Fruit fly (Drosophila melanogaster) whole organism, embryonic: ENCODE results near the gene CG42827.

Experiments
- CG12155 ChIP-seq: fragments of 200-800 bp; sonication (Bioruptor generic); optimal IDR thresholded peaks from 3 replicates; lab custom pipeline; 2016; ENCODE audit warnings: missing biosample characterization, missing genetic modification characterization
- CG12659 ChIP-seq: fragments of 200-800 bp; sonication (Bioruptor generic); optimal IDR thresholded peaks from 3 replicates; lab custom pipeline; 2017; ENCODE audit warnings: mild to moderate bottlenecking, missing biosample characterization, missing genetic modification reagents, missing genetic modification characterization
- CG13287 ChIP-seq: fragments of 200-800 bp; sonication (Bioruptor generic); IDR thresholded peaks from 2 replicates; pipeline ENCODE4 v1.3.6; 2022; ENCODE audit warnings: missing biosample characterization, missing genetic modification characterization; ENCODE audit not compliant: partially characterized antibody
- CG15073 ChIP-seq: fragments of 200-800 bp; sonication (Bioruptor generic); optimal IDR thresholded peaks from 2 replicates; lab custom pipeline; 2016; ENCODE audit warnings: missing biosample characterization, missing genetic modification characterization
- CG15479 ChIP-seq: fragments of 200-800 bp; sonication (Bioruptor generic); optimal IDR thresholded peaks from 3 replicates; lab custom pipeline; 2019; ENCODE audit warnings: missing biosample characterization, mild to moderate bottlenecking, missing genetic modification characterization, moderate library complexity
- CG16863 ChIP-seq: fragments of 200-800 bp; sonication (Bioruptor generic); optimal IDR thresholded peaks from 3 replicates; lab custom pipeline; 2016; ENCODE audit warnings: missing biosample characterization, missing genetic modification characterization
- CG18011 ChIP-seq: fragments of 200-800 bp; sonication (Bioruptor generic); optimal IDR thresholded peaks from 2 replicates; lab custom pipeline; 2017; ENCODE audit warnings: missing biosample characterization, missing genetic modification characterization, mild to moderate bottlenecking, moderate library complexity, missing genotype
- CG18476 ChIP-seq: fragments of 200-800 bp; sonication (Bioruptor generic); optimal IDR thresholded peaks from 2 replicates; lab custom pipeline; 2016; ENCODE audit warnings: missing biosample characterization, mild to moderate bottlenecking, missing genetic modification characterization
- CG2199 ChIP-seq: fragments of 200-800 bp; sonication (Bioruptor generic); IDR thresholded peaks from 3 replicates; pipeline ENCODE4 v1.3.6; 2022; ENCODE audit warnings: missing biosample characterization, missing genetic modification characterization
- CG2678 ChIP-seq: fragments of 200-800 bp; sonication (Bioruptor generic); optimal IDR thresholded peaks from 3 replicates; lab custom pipeline; 2019; ENCODE audit warnings: missing biosample characterization, mild to moderate bottlenecking, missing genetic modification characterization, moderate library complexity
- CG33557 ChIP-seq: fragments of 200-800 bp; sonication (Bioruptor generic); optimal IDR thresholded peaks from 2 replicates; lab custom pipeline; 2019; ENCODE audit warnings: missing biosample characterization, mild to moderate bottlenecking, missing genetic modification characterization, moderate library complexity
- CG3407 ChIP-seq: fragments of 200-800 bp; sonication (Bioruptor generic); optimal IDR thresholded peaks from 2 replicates; lab custom pipeline; 2018; ENCODE audit warnings: missing biosample characterization, mild to moderate bottlenecking, missing genetic modification characterization
- CG34376 ChIP-seq: fragments of 200-800 bp; sonication (Bioruptor generic); optimal IDR thresholded peaks from 2 replicates; lab custom pipeline; 2018; ENCODE audit warnings: missing biosample characterization, mild to moderate bottlenecking, missing genetic modification characterization
- CG3995 ChIP-seq: fragments of 200-800 bp; sonication (Bioruptor generic); optimal IDR thresholded peaks from 3 replicates; lab custom pipeline; 2016; ENCODE audit warnings: missing biosample characterization, missing genetic modification characterization
- CG6791 ChIP-seq: fragments of 200-800 bp; sonication (Bioruptor generic); IDR thresholded peaks from 3 replicates; pipeline ENCODE4 v1.3.6; 2022; ENCODE audit warnings: missing biosample characterization, missing genetic modification characterization; ENCODE audit not compliant: partially characterized antibody
- CG9797 ChIP-seq: fragments of 200-800 bp; sonication (Bioruptor generic); optimal IDR thresholded peaks from 3 replicates; lab custom pipeline; 2018; ENCODE audit warnings: missing biosample characterization, mild to moderate bottlenecking, missing genetic modification characterization
- CG9932 ChIP-seq: fragments of 200-800 bp; sonication (Bioruptor generic); IDR thresholded peaks from 2 replicates; pipeline ENCODE4 v1.3.6; 2022; ENCODE audit warnings: missing biosample characterization, missing genetic modification characterization
- Dip2 ChIP-seq: fragments of 200-800 bp; sonication (Bioruptor generic); IDR thresholded peaks from 2 replicates; pipeline ENCODE4 v1.3.6; 2022; ENCODE audit warnings: missing biosample characterization, missing genetic modification characterization
- Doc3 ChIP-seq: fragments of 200-800 bp; sonication (Bioruptor generic); IDR thresholded peaks from 3 replicates; pipeline ENCODE4 v1.3.6; 2022; ENCODE audit warnings: missing biosample characterization, missing genetic modification characterization; ENCODE audit not compliant: partially characterized antibody
- Ets97D ChIP-seq: fragments of 200-800 bp; sonication (Bioruptor generic); optimal IDR thresholded peaks from 3 replicates; lab custom pipeline; 2016; ENCODE audit warnings: missing biosample characterization, missing genetic modification characterization
- Gsc ChIP-seq: fragments of 200-800 bp; sonication (Bioruptor generic); IDR thresholded peaks from 2 replicates; pipeline ENCODE4 v1.3.6; 2022; ENCODE audit warnings: missing biosample characterization, missing genetic modification characterization
- Hsf ChIP-seq: fragments of 200-800 bp; sonication (Bioruptor generic); optimal IDR thresholded peaks from 3 replicates; lab custom pipeline; 2016; ENCODE audit warnings: missing biosample characterization, missing genetic modification characterization
- MESR4 ChIP-seq: fragments of 200-800 bp; sonication (Bioruptor generic); optimal IDR thresholded peaks from 2 replicates; lab custom pipeline; 2018; ENCODE audit warnings: missing biosample characterization, mild to moderate bottlenecking, missing genetic modification characterization, moderate library complexity
- Med ChIP-seq: fragments of 200-800 bp; sonication (Bioruptor generic); peaks from one replicate; lab custom pipeline; 2016; ENCODE audit warnings: missing biosample characterization, missing genetic modification characterization, mild to moderate bottlenecking, inconsistent platforms, moderate library complexity
- NC2β ChIP-seq: fragments of 200-800 bp; sonication (Bioruptor generic); optimal IDR thresholded peaks from 2 replicates; lab custom pipeline; 2016; ENCODE audit warnings: missing biosample characterization, missing genetic modification characterization
- Pdp1 ChIP-seq, 2 experiments: fragments of 200-800 bp; sonication (Bioruptor generic); optimal IDR thresholded peaks; 3 replicates each; lab custom pipeline; 2016; ENCODE audit warnings: missing biosample characterization in 2 of 2, missing genetic modification characterization in 2 of 2, mild to moderate bottlenecking in 1 of 2, moderate library complexity in 1 of 2
- Sox102F ChIP-seq: fragments of 200-800 bp; sonication (Bioruptor generic); optimal IDR thresholded peaks from 2 replicates; lab custom pipeline; 2018; ENCODE audit warnings: missing biosample characterization, mild to moderate bottlenecking, missing genetic modification characterization, moderate library complexity
- Sry-δ ChIP-seq: fragments of 200-800 bp; sonication (Bioruptor generic); optimal IDR thresholded peaks from 2 replicates; lab custom pipeline; 2016; ENCODE audit warnings: missing biosample characterization, missing genetic modification characterization
- Stat92E ChIP-seq, 3 experiments: fragments of >200 bp in 2 of 3; fragments of 200-800 bp in 1 of 3; sonication (Bioruptor generic) in 1 of 3; optimal IDR thresholded peaks; 2 replicates each; lab custom pipeline; 2017 to 2019; ENCODE audit warnings: missing biosample characterization in 3 of 3, missing genetic modification characterization in 3 of 3, mild to moderate bottlenecking in 1 of 3, moderate library complexity in 1 of 3
- Trl ChIP-seq, 3 experiments: fragments of >200 bp in 2 of 3; fragments of 200-800 bp in 1 of 3; sonication (Bioruptor generic) in 1 of 3; optimal IDR thresholded peaks; 2 replicates in 1 of 3; 3 replicates in 2 of 3; lab custom pipeline; 2016 to 2017; ENCODE audit warnings: missing biosample characterization in 1 of 3, missing genetic modification characterization in 1 of 3
- abd-A ChIP-seq: fragments of 200-800 bp; sonication (Bioruptor generic); optimal IDR thresholded peaks from 3 replicates; lab custom pipeline; 2019; ENCODE audit warnings: missing biosample characterization, mild to moderate bottlenecking, missing genetic modification characterization, moderate library complexity
- az2 ChIP-seq: fragments of 200-800 bp; sonication (Bioruptor generic); optimal IDR thresholded peaks from 3 replicates; lab custom pipeline; 2016; ENCODE audit warnings: missing biosample characterization, missing genetic modification characterization
- bigmax ChIP-seq: fragments of 200-800 bp; sonication (Bioruptor generic); optimal IDR thresholded peaks from 2 replicates; lab custom pipeline; 2018; ENCODE audit warnings: missing biosample characterization, mild to moderate bottlenecking, missing genetic modification characterization
- dmrt11E ChIP-seq: fragments of 200-800 bp; sonication (Bioruptor generic); optimal IDR thresholded peaks from 3 replicates; lab custom pipeline; 2018; ENCODE audit warnings: missing biosample characterization, mild to moderate bottlenecking, missing genetic modification characterization, moderate library complexity
- ewg ChIP-seq: fragments of 200-800 bp; sonication (Bioruptor generic); optimal IDR thresholded peaks from 3 replicates; lab custom pipeline; 2017; ENCODE audit warnings: mild to moderate bottlenecking, missing biosample characterization, missing genetic modification reagents, missing genetic modification characterization
- hbn ChIP-seq: fragments of 200-800 bp; sonication (Bioruptor generic); IDR thresholded peaks from 2 replicates; pipeline ENCODE4 v1.3.6; 2022; ENCODE audit warnings: missing biosample characterization, missing genetic modification characterization; ENCODE audit not compliant: partially characterized antibody
- lmd ChIP-seq: fragments of 200-800 bp; sonication (Bioruptor generic); IDR thresholded peaks from 2 replicates; pipeline ENCODE4 v1.3.6; 2022; ENCODE audit warnings: missing biosample characterization, missing genetic modification characterization
- maf-S ChIP-seq: fragments of 200-800 bp; sonication (Bioruptor generic); optimal IDR thresholded peaks from 2 replicates; lab custom pipeline; 2016; ENCODE audit warnings: missing biosample characterization, missing genetic modification characterization
- mld ChIP-seq: fragments of 200-800 bp; sonication (Bioruptor generic); IDR thresholded peaks from 3 replicates; pipeline ENCODE4 v1.3.6; 2022; ENCODE audit warnings: missing biosample characterization, missing genetic modification characterization; ENCODE audit not compliant: partially characterized antibody
- pum ChIP-seq: fragments of 200-800 bp; sonication (Bioruptor generic); optimal IDR thresholded peaks from 2 replicates; lab custom pipeline; 2016; ENCODE audit warnings: missing biosample characterization, missing genetic modification characterization
- schlank ChIP-seq: fragments of 200-800 bp; sonication (Bioruptor generic); optimal IDR thresholded peaks from 2 replicates; lab custom pipeline; 2018; ENCODE audit warnings: missing biosample characterization, mild to moderate bottlenecking, missing genetic modification characterization
- sd ChIP-seq: fragments of 200-800 bp; sonication (Bioruptor generic); optimal IDR thresholded peaks from 3 replicates; lab custom pipeline; 2018; ENCODE audit warnings: missing biosample characterization, mild to moderate bottlenecking, missing genetic modification characterization, moderate library complexity
- sisA ChIP-seq: fragments of 200-800 bp; sonication (Bioruptor generic); IDR thresholded peaks from 2 replicates; pipeline ENCODE4 v1.3.6; 2022; ENCODE audit warnings: missing biosample characterization, missing genetic modification characterization
- stc ChIP-seq: fragments of 200-800 bp; sonication (Bioruptor generic); IDR thresholded peaks from 2 replicates; pipeline ENCODE4 v1.3.6; 2022; ENCODE audit warnings: missing biosample characterization, missing genetic modification characterization
- tll ChIP-seq, 2 experiments: fragments of 200-800 bp in 1 of 2; fragments of >200 bp in 1 of 2; sonication (Bioruptor generic) in 1 of 2; optimal IDR thresholded peaks; 2 replicates each; lab custom pipeline; 2017 to 2019; ENCODE audit warnings: missing biosample characterization in 2 of 2, missing genetic modification characterization in 2 of 2, mild to moderate bottlenecking in 1 of 2, moderate library complexity in 1 of 2
- tx ChIP-seq: fragments of 200-800 bp; sonication (Bioruptor generic); optimal IDR thresholded peaks from 2 replicates; lab custom pipeline; 2016; ENCODE audit warnings: missing biosample characterization, missing genetic modification characterization
- usp ChIP-seq: fragments of >200 bp; optimal IDR thresholded peaks from 2 replicates; lab custom pipeline; 2017; ENCODE audit warnings: missing biosample characterization, missing genetic modification characterization
- vnd ChIP-seq: fragments of 200-800 bp; sonication (Bioruptor generic); IDR thresholded peaks from 3 replicates; pipeline ENCODE4 v1.3.6; 2022; ENCODE audit warnings: missing biosample characterization, missing genetic modification characterization; ENCODE audit not compliant: partially characterized antibody

Gene CG42827

DNA sequence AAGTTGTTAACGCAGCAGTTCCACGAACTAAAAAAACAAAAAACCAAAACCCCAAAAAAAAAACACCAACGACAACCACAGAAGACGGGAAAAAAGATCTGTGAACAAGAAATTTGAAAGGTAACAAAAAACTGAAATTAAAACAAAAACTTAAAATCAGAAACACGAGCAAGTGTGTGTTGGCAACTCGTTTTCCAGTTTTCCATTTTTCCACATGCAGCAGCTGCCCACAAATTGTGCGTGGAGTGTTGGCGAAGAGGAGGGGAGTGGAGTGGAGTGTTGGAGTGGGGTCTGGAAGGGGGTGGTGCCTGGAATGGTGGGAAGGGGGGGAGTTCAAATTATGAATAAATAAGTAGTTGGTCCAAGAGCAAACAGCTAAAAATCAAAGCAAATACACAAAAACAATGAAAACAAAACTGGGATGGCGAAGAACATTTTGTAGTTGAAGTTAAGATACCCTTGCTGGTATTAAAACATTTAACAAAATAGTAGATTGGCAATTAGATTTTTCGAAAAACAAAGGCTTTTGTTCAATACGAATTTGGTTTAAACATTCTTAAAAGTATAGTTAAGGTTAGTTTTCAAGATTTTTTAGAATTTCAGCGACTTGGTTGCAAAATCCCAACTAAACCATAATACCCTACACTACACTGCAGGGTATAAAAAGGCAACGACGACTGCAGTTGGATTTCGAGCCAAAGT lies 39.2 kb upstream of the CG42827 start (continued):
- TF ChIP-seq CG15073, result no peak
- TF ChIP-seq bigmax (GFP tag; lab: Kevin White, UChicago), result no peak
- TF ChIP-seq CG3995, result no peak
- no peak for TF ChIP-seq Ets97D
- no peak for TF ChIP-seq mld (GFP tag; lab: Robert Waterston, UW)
- TF ChIP-seq maf-S (GFP tag; lab: Kevin White, UChicago), result no peak
- TF ChIP-seq Med (GFP tag; lab: Kevin White, UChicago), result peak; percentile 52
- TF ChIP-seq Gsc (GFP tag; lab: Robert Waterston, UW), result no peak
- peak; percentile 21 to 25 for TF ChIP-seq Pdp1 (GFP tag; optimal IDR thresholded peaks at IDR 0.05; lab: Kevin White, UChicago)
- TF ChIP-seq CG9932, result no peak
- no peak for TF ChIP-seq CG34376 (GFP tag; lab: Kevin White, UChicago)
- TF ChIP-seq schlank, result no peak
- TF ChIP-seq CG16863 (GFP tag; lab: Kevin White, UChicago), result no peak
- TF ChIP-seq abd-A (tag; lab: Kevin White, UChicago), result peak; percentile 28
- no peak for TF ChIP-seq hbn (GFP tag; lab: Robert Waterston, UW)
- no peak for TF ChIP-seq CG13287
- no peak for TF ChIP-seq CG2199 (GFP tag; lab: Robert Waterston, UW)
- 0 out of 2 replicates have a peak, but pooled peaks have one; percentile 38 for TF ChIP-seq stc (GFP tag; lab: Robert Waterston, UW)
- TF ChIP-seq CG12155 (GFP tag; lab: Kevin White, UChicago), result no peak
- TF ChIP-seq CG18011 (GFP tag; lab: Kevin White, UChicago), result no peak
- TF ChIP-seq CG12659, result peak; percentile 16
- peak; percentile 67 for TF ChIP-seq dmrt11E
- no peak for TF ChIP-seq usp (GFP tag; lab: Kevin White, UChicago)
- TF ChIP-seq Dip2, result no peak
- TF ChIP-seq pum (GFP tag; lab: Kevin White, UChicago), result peak; percentile 34
- TF ChIP-seq Doc3 (GFP tag; lab: Robert Waterston, UW), result no peak
- peak; percentile 38 for TF ChIP-seq Hsf (GFP tag; lab: Kevin White, UChicago)
- TF ChIP-seq CG6791 (GFP tag; lab: Robert Waterston, UW), result no peak
- TF ChIP-seq NC2β (GFP tag; lab: Kevin White, UChicago), result no peak
- peak; percentile 51 for TF ChIP-seq CG3407 (GFP tag; lab: Kevin White, UChicago)
- no peak for TF ChIP-seq CG9797 (GFP tag; lab: Kevin White, UChicago)
- peak; percentile 59 for TF ChIP-seq CG2678 (tag; lab: Kevin White, UChicago)
- peak; percentile 41; the same call in 1 of the 2 replicates for TF ChIP-seq sisA
- TF ChIP-seq Trl (optimal IDR thresholded peaks at IDR 0.05; lab: Kevin White, UChicago), result no peak
- TF ChIP-seq Trl (GFP tag; optimal IDR thresholded peaks at IDR 0.05; lab: Kevin White, UChicago), result peak; percentile 29
- no peak for TF ChIP-seq sd (tag; lab: Kevin White, UChicago)
- peak; percentile 38; the same call in 1 of the 2 replicates for TF ChIP-seq lmd (GFP tag; lab: Robert Waterston, UW)
- peak; percentile 38 for TF ChIP-seq az2 (GFP tag; lab: Kevin White, UChicago)
- peak; percentile 40 for TF ChIP-seq ewg (GFP tag; lab: Kevin White, UChicago)
- no peak for TF ChIP-seq MESR4
- no peak for TF ChIP-seq tll (GFP tag; optimal IDR thresholded peaks at IDR 0.05; lab: Kevin White, UChicago)
- no peak for TF ChIP-seq tx
- TF ChIP-seq vnd, result no peak
- peak; percentile 74 for TF ChIP-seq Sox102F
- TF ChIP-seq CG18476, result no peak
- TF ChIP-seq CG33557, result no peak
- TF ChIP-seq CG15479 (GFP tag; lab: Kevin White, UChicago), result no peak
- TF ChIP-seq Sry-δ (GFP tag; lab: Kevin White, UChicago), result peak; percentile 9
- no peak for TF ChIP-seq Stat92E (GFP tag; optimal IDR thresholded peaks at IDR 0.05; lab: Kevin White, UChicago)
